Worm (Caenorhabditis elegans) whole organism, late embryonic: Measurements from ENCODE around the gene R53.8.

Experiments used
- C08G9.2 ChIP-seq: sonication (generic microtip); optimal IDR thresholded peaks from 2 replicates; lab custom pipeline; 2016; ENCODE audit warnings: mild to moderate bottlenecking, missing genetic modification characterization, moderate library complexity, missing compliant biosample characterization
- C38D4.7 ChIP-seq: fragments of 200-800 bp; sonication (Bioruptor generic); optimal IDR thresholded peaks from 2 replicates; lab custom pipeline; 2018; ENCODE audit warnings: mild to moderate bottlenecking, missing genetic modification characterization, moderate library complexity, missing compliant biosample characterization
- F13H6.1 ChIP-seq: sonication (generic microtip); optimal IDR thresholded peaks from 2 replicates; lab custom pipeline; 2016; ENCODE audit warnings: missing genetic modification characterization, missing compliant biosample characterization
- dve-1 ChIP-seq: sonication (generic microtip); optimal IDR thresholded peaks from 2 replicates; lab custom pipeline; 2017; ENCODE audit warnings: antibody characterized with exemption, mild to moderate bottlenecking, missing genetic modification characterization, missing compliant biosample characterization
- fkh-10 ChIP-seq: fragments of 150-350 bp; optimal IDR thresholded peaks from 2 replicates; lab custom pipeline; 2014; ENCODE audit warnings: missing biosample characterization, missing genetic modification reagents, missing genetic modification characterization
- odd-2 ChIP-seq: sonication (generic microtip); optimal IDR thresholded peaks from 2 replicates; lab custom pipeline; 2017; ENCODE audit warnings: antibody characterized with exemption, mild to moderate bottlenecking, missing genetic modification characterization, missing compliant biosample characterization

DNA sequence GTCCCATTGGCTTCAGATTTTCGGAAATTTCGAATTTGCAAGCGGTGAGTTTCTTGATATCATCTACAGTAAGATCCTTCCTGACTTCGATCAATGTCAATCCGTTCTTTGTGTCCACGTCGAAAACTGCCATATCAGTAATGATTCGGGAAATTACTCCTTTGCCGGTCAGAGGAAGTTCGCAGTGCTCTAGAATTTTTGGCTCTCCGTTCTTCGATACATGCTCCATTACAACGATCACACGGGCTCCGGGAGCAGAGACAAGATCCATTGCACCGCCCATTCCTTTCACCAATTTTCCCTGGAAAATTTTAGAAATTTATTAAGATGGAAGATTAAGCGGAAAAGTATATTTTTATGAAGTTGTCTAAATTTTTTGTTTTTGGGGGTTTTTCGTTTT, 41.9 kb upstream of the R53.8 start:
- no peak for TF ChIP-seq C38D4.7 (GFP tag; lab: Kevin White, UChicago)
- no peak for TF ChIP-seq fkh-10 (GFP tag; lab: Kevin White, UChicago)
- TF ChIP-seq dve-1 (tag; lab: Kevin White, UChicago), result no peak
- no peak for TF ChIP-seq odd-2 (tag; lab: Kevin White, UChicago)
- no peak for TF ChIP-seq C08G9.2 (tag; lab: Kevin White, UChicago)
- TF ChIP-seq F13H6.1, result no peak
